Worm (Caenorhabditis elegans) whole organism, late embryonic: ENCODE results near the gene grl-23.

ENCODE experiments used
- F13H6.1 ChIP-seq: sonication (generic microtip); optimal IDR thresholded peaks from 2 replicates; lab custom pipeline; 2016; ENCODE audit warnings: missing genetic modification characterization, missing compliant biosample characterization
- ceh-14 ChIP-seq: sonication (generic microtip); optimal IDR thresholded peaks from 2 replicates; lab custom pipeline; 2016; ENCODE audit warnings: missing genotype, missing genetic modification characterization, missing compliant biosample characterization
- ceh-24 ChIP-seq: sonication (generic microtip); optimal IDR thresholded peaks from 2 replicates; lab custom pipeline; 2016; ENCODE audit warnings: mild to moderate bottlenecking, missing genetic modification characterization, missing compliant biosample characterization
- ceh-30 ChIP-seq: fragments of 150-350 bp; optimal IDR thresholded peaks from 2 replicates; lab custom pipeline; 2014; ENCODE audit warnings: missing biosample characterization, missing genetic modification characterization
- fkh-10 ChIP-seq: fragments of 150-350 bp; optimal IDR thresholded peaks from 2 replicates; lab custom pipeline; 2014; ENCODE audit warnings: missing biosample characterization, missing genetic modification reagents, missing genetic modification characterization
- hlh-8 ChIP-seq: sonication (generic microtip); optimal IDR thresholded peaks from 2 replicates; lab custom pipeline; 2016; ENCODE audit warnings: missing genotype, missing genetic modification characterization, missing compliant biosample characterization
- lin-11 ChIP-seq: fragments of 200-800 bp; sonication (Bioruptor generic); optimal IDR thresholded peaks from 2 replicates; lab custom pipeline; 2018; ENCODE audit warnings: mild to moderate bottlenecking, missing genetic modification characterization, missing compliant biosample characterization
- madf-2 ChIP-seq: sonication (generic microtip); optimal IDR thresholded peaks from 2 replicates; lab custom pipeline; 2017; ENCODE audit warnings: missing genetic modification characterization, missing compliant biosample characterization
- mec-3 ChIP-seq: sonication (generic microtip); optimal IDR thresholded peaks from 2 replicates; lab custom pipeline; 2016; ENCODE audit warnings: borderline replicate concordance, missing genetic modification characterization, missing compliant biosample characterization
- sox-4 ChIP-seq: sonication (generic microtip); optimal IDR thresholded peaks from 2 replicates; lab custom pipeline; 2017; ENCODE audit warnings: mild to moderate bottlenecking, missing genetic modification characterization, inconsistent platforms, missing compliant biosample characterization
- tbx-2 ChIP-seq: sonication (generic microtip); optimal IDR thresholded peaks from 2 replicates; lab custom pipeline; 2016; ENCODE audit warnings: missing genetic modification characterization, missing compliant biosample characterization
- unc-55 ChIP-seq: sonication (generic microtip); optimal IDR thresholded peaks from 2 replicates; lab custom pipeline; 2017; ENCODE audit warnings: missing biosample characterization, missing genetic modification reagents, missing genetic modification characterization

DNA sequence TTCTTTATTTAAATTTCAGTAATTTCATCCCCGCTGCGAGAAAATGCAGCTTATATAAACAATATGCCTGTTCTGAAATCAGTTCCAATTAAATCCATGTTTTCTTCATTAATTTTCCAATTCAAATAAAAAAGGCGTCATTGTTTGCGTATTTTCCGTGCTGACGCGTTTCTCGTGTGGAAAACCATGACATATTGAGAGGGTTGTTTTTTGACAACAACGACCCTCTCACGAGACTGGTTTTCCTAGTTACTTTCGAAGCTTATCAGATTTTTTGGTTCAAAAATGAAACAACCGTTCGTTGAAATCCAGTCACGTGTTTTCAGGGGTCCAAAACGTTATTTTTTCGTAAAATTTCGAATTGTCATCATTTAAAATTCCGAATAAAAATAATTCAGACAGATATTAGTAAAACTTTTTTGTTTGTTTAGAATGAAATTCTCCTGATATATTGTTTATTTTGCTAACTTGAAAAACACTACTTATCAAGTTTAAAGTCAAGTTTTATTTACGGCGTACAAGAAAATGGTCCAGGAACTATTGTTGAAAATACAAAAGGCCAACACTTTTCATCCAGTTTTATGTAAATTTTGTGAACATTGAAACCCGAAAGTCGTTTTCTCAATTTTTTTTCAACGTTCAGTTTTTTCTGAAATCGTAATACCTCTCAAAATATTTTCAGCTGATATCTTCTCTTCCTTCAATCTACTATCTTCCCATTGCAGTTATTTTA is 23.0 kb upstream of the grl-23 start, which contains the start of gene C14C10.5:
- TF ChIP-seq lin-11 (tag; lab: Kevin White, UChicago) (no peak), F13H6.1 (tag; lab: Kevin White, UChicago) (no peak), unc-55 (GFP tag; lab: Kevin White, UChicago) (no peak), hlh-8 (no peak), tbx-2 (tag; lab: Kevin White, UChicago) (no peak), ceh-24 (tag; lab: Kevin White, UChicago) (no peak), ceh-14 (tag; lab: Kevin White, UChicago) (no peak), madf-2 (tag; lab: Kevin White, UChicago) (no peak), ceh-30 (tag; lab: Kevin White, UChicago) (no peak), sox-4 (tag; lab: Kevin White, UChicago) (no peak), fkh-10 (GFP tag; lab: Kevin White, UChicago) (no peak), mec-3 (no peak)
